Worm (Caenorhabditis elegans): Measurements from ENCODE around the gene srg-31.

Gene srg-31

DNA sequence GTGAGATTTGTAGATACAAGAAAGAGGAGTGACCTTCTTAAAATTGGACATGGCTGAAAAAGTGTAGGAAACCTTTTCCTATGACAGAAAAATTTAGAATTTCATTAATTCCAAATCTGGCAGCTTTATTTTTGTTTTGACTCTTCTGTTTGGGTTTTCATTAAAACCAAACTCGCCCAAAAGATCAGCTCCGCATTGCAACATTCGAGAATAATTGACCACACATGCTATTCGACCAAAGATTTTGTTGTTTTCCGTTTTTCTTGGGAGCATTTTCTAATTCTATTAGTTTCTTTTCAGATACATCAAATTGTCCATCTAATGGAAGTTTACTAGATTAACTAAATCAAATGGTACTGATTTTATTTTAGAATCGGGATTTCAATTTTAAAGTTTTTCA, 2.5 kb upstream of the srg-31 start, which contains the start of gene mec-1:
Gene mec-1 (plus strand): TSS at position 301 of the 400 bp plus-strand sequence.
- no peak for TF ChIP-seq W03F9.2 (tag; optimal IDR thresholded peaks at IDR 0.05)
- no peak for TF ChIP-seq him-1 (tag; optimal IDR thresholded peaks at IDR 0.05)
- TF ChIP-seq dao-5 (tag; optimal IDR thresholded peaks at IDR 0.05): no peak

DNA sequence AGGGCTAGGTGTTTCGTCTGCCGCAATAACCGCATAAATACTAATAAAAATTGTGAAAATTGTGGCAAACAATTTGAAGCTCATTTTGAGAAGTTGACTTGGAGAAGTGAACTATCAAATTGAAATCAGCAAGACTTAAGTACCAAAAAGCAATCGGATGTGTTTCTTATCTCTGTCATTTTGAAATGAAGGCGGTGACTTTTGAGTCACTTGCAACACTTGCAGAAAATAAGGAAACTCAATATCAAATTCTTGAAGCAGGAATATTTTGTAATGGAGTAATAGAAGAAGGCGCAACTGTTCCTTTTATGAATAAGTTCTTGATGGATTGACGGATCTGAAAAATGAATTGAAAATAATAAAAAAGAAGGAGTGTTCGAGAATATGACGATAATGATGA, 2.4 kb downstream of the srg-31 start, which contains the start of gene T07H8.11:
Gene T07H8.11 (minus strand): TSS at position 101 of the 400 bp plus-strand sequence.
- TF ChIP-seq dao-5 (tag; optimal IDR thresholded peaks at IDR 0.05) (no peak), him-1 (tag; optimal IDR thresholded peaks at IDR 0.05) (no peak), W03F9.2 (tag; optimal IDR thresholded peaks at IDR 0.05) (no peak)

ce11 chrV:6949770-6950169, 3.9 kb downstream of the srg-31 start, which contains the start of gene Y57E12B.11:
Y57E12B.11 (minus strand) TSS chrV:6949870.
- TF ChIP-seq dao-5 (tag; optimal IDR thresholded peaks at IDR 0.05) (no peak), W03F9.2 (tag; optimal IDR thresholded peaks at IDR 0.05) (no peak), him-1 (tag; optimal IDR thresholded peaks at IDR 0.05) (no peak)

DNA sequence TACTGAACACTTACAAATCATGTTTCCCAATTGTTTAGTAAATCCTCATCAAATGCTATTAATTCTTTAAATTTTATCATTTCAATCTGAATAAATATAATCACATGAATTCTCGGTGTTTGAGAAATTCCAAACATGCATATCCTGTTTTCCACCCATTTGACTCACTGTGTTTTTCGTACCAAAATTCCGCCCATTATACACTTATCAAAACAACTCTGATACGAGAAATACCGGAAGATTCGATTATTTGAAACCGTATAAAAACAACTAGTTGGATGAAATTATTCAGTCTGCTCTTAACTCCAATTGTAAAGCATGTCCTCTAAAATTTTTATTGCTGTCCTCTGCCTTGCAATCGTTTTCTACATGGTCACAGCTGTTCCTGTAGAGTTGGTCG, 5.5 kb downstream of the srg-31 start, which contains the start of gene Y57E12B.1:
Gene Y57E12B.1 (plus strand): TSS at position 301 of the 400 bp plus-strand sequence.
- no peak for TF ChIP-seq W03F9.2 (tag; optimal IDR thresholded peaks at IDR 0.05)
- no peak for TF ChIP-seq him-1 (tag; optimal IDR thresholded peaks at IDR 0.05)
- no peak for TF ChIP-seq dao-5 (tag; optimal IDR thresholded peaks at IDR 0.05)

DNA sequence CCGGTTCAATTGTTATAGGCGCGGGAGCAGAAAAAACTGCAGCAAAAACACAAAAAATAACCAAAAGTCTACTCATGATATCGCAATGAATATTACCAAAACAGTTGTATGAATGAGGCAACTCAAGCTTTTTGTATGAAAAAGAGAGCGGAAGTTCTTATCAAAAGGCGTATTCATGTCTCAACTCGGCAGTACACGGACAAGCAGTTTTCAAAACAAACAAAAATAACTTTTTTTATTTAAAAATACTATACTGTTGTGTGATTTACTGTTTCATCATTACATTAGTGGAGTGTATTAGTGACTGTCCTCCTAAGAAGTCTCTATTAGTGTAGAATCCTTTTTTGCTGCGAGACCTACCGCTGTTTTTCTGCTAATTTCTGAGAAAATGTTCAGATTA, 6.3 kb downstream of the srg-31 start, which contains the start of gene Y57E12B.4:
Gene Y57E12B.4 (minus strand): TSS at position 101 of the 400 bp plus-strand sequence.
- TF ChIP-seq W03F9.2 (tag; optimal IDR thresholded peaks at IDR 0.05) (no peak), him-1 (tag; optimal IDR thresholded peaks at IDR 0.05) (no peak), dao-5 (tag; optimal IDR thresholded peaks at IDR 0.05) (no peak)

- no peak for TF ChIP-seq him-1 (tag; optimal IDR thresholded peaks at IDR 0.05)
- TF ChIP-seq W03F9.2 (tag; optimal IDR thresholded peaks at IDR 0.05): no peak
- no peak for TF ChIP-seq dao-5 (tag; optimal IDR thresholded peaks at IDR 0.05)
These were observed 17.8 kb downstream of the srg-31 start, which contains the start of gene Y57E12B.10 for ce11 chrV:6935878-6936277. Y57E12B.10 (minus strand) TSS chrV:6935978.

DNA sequence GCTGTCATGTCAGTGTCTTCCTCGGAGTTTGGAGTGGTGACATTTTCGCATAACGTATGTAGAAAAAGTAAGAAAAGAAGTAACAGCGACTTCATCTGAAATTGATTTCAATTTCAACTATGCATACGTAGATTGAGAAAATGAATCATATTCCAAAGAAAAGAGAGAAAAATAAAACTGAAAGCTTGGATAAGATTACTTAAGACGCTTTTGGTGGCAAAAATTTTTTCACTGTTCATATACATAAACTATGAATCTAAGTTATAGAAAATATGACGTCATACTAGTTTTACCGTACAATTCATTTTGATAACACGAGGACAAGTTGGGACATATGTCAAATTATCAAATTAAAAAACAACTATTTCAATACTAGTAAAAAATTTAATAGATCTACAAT, 19.5 kb downstream of the srg-31 start, which contains the start of gene lipl-6:
Gene lipl-6 (minus strand): TSS at position 101 of the 400 bp plus-strand sequence.
- TF ChIP-seq W03F9.2 (tag; optimal IDR thresholded peaks at IDR 0.05): no peak
- no peak for TF ChIP-seq him-1 (tag; optimal IDR thresholded peaks at IDR 0.05)
- TF ChIP-seq dao-5 (tag; optimal IDR thresholded peaks at IDR 0.05): no peak

- TF ChIP-seq W03F9.2 (tag; optimal IDR thresholded peaks at IDR 0.05) (no peak), him-1 (tag; optimal IDR thresholded peaks at IDR 0.05) (no peak), dao-5 (tag; optimal IDR thresholded peaks at IDR 0.05) (no peak)
These were observed 23.4 kb downstream of the srg-31 start for ce11 chrV:6930284-6930683.

DNA sequence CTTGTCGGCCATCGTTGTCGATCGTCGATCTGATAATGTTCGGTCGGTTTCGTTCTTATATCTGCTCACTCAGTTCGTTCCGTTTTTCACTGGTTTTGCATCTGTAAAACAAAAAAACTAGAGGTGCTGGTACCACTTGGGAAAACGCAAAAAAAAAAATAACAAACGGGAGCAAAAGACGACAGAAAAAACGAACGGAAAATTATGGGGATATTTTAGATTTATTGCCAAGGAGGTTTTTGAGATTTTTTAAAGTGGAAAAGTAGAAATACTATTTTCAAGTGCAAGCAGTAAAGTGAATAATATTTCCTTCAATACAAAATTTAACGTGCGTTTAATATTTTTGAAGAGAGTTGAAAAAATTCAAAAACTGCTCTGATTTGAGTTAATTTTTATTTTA, 24.8 kb downstream of the srg-31 start, which contains the start of gene unc-68:
Gene unc-68 (minus strand): TSS at position 101 of the 400 bp plus-strand sequence.
- no peak for TF ChIP-seq him-1 (tag; optimal IDR thresholded peaks at IDR 0.05)
- TF ChIP-seq dao-5 (tag; optimal IDR thresholded peaks at IDR 0.05): no peak

ce11 chrV:6926633-6927032, 27.1 kb downstream of the srg-31 start:
- TF ChIP-seq W03F9.2 (tag; optimal IDR thresholded peaks at IDR 0.05) (no peak), him-1 (tag; optimal IDR thresholded peaks at IDR 0.05) (no peak), dao-5 (tag; optimal IDR thresholded peaks at IDR 0.05) (no peak)

DNA sequence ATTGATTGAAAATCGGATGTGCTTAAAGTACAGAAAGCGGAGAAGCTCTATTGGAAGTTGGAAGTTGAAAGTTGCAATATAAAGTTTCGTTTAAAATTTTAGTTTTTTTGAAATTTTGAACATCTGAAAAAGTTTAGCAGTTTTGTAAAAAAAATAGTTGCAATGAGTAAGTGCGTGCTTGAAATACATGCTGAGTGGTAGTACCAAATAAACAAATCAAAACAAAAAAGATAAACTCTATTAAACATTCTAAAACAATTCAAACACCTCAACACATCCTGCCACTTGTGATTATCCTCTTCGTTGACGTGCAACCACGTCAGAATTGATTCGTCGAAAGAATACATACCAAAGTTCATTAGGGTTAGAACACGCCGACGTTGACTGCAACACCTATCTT, 34.4 kb downstream of the srg-31 start:
- TF ChIP-seq dao-5 (tag; optimal IDR thresholded peaks at IDR 0.05) (no peak), W03F9.2 (tag; optimal IDR thresholded peaks at IDR 0.05) (no peak), him-1 (tag; optimal IDR thresholded peaks at IDR 0.05) (no peak)

ce11 chrV:6917280-6917679, 36.4 kb downstream of the srg-31 start:
- TF ChIP-seq dao-5 (tag; optimal IDR thresholded peaks at IDR 0.05) (no peak), W03F9.2 (tag; optimal IDR thresholded peaks at IDR 0.05) (no peak), him-1 (tag; optimal IDR thresholded peaks at IDR 0.05) (no peak)

- TF ChIP-seq him-1 (tag; optimal IDR thresholded peaks at IDR 0.05): no peak
These were observed 47.3 kb downstream of the srg-31 start for ce11 chrV:6906435-6906834.

ce11 chrV:6901943-6902549, 51.7 kb downstream of the srg-31 start:
- TF ChIP-seq him-1 (tag; optimal IDR thresholded peaks at IDR 0.05): no peak
- no peak for TF ChIP-seq dao-5 (tag; optimal IDR thresholded peaks at IDR 0.05)
- no peak for TF ChIP-seq W03F9.2 (tag; optimal IDR thresholded peaks at IDR 0.05)
